Worm (Caenorhabditis elegans): ENCODE measurements around the gene unc-9.

The unc-9 gene

DNA sequence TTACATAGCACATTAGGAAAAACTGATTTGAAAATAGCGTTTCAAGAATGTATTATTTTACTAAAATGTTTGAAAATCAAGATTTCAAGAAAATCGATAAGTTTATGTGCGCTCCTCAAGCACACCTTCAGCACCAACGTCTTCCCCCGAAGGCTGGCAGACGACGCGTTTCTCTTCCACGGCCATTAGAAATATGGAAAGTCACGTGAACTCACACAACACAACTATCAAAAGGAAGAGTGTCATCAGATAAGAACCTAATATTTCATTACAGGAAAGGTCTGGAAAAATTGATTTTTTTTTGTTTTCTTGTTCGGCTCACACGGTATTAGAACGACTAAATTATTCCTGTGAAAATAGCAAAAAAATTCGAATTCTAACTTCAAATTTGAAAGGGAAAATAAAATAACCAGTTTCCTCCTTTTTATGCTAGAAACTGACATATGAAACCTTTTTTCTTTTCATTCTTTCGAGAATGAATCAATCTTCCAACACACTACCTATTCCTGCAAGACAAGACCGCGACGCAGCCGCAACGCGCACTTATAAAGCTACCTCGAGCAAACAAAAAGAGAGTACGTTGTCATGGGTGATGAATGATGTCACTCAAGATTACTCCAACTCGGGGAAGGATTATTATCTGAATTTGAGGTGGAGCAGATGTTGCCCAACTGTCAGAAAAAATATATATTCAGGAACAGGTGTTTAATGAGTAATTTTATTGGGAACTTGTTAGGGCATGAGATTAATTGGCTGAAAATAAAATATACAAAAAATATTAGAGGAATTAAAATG, 23.7 kb downstream of the unc-9 start (continued):
- TF ChIP-seq pha-4 (GFP tag; IDR thresholded peaks at IDR 0.05) (no peak), pha-4 (tag; optimal IDR thresholded peaks at IDR 0.05) (no peak), snpc-4 (tag; optimal IDR thresholded peaks at IDR 0.05) (no peak), lin-13 (GFP tag; optimal IDR thresholded peaks at IDR 0.05) (no peak), Y5F2A.4 (GFP tag; optimal IDR thresholded peaks at IDR 0.05) (no peak), F49E8.2 (tag; optimal IDR thresholded peaks at IDR 0.05; ENCODE audit: borderline replicate concordance) (no peak), ZK546.5 (tag; optimal IDR thresholded peaks at IDR 0.05) (no peak), Y48G9A.11 (GFP tag; IDR thresholded peaks at IDR 0.05) (no peak), daf-8 (GFP tag; IDR thresholded peaks at IDR 0.05) (no peak), ztf-7 (tag; optimal IDR thresholded peaks at IDR 0.05) (no peak), unc-130 (GFP tag; optimal IDR thresholded peaks at IDR 0.05) (no peak), hlh-11 (tag; optimal IDR thresholded peaks at IDR 0.05) (peak; percentile 55), unc-39 (tag; optimal IDR thresholded peaks at IDR 0.05) (no peak), ceh-20 (GFP tag; IDR thresholded peaks at IDR 0.05) (no peak), ZK337.2 (GFP tag; IDR thresholded peaks at IDR 0.05) (no peak), duxl-1 (tag; optimal IDR thresholded peaks at IDR 0.05; ENCODE audit: poor library complexity) (no peak), aha-1 (tag) (no peak), lsy-2 (tag; optimal IDR thresholded peaks at IDR 0.05) (peak in 1 of 2 experiments; percentile 36), F10B5.3 (tag; optimal IDR thresholded peaks at IDR 0.05) (no peak), madf-5 (GFP tag; IDR thresholded peaks at IDR 0.05) (no peak), tra-1 (GFP tag; IDR thresholded peaks at IDR 0.05) (no peak), Y75B8A.6 (GFP tag; IDR thresholded peaks at IDR 0.05) (no peak), lin-29 (GFP tag; IDR thresholded peaks at IDR 0.05) (no peak), T20F7.1 (GFP tag; optimal IDR thresholded peaks at IDR 0.05) (no peak), dmd-8 (GFP tag; IDR thresholded peaks at IDR 0.05) (no peak), php-3 (GFP tag; IDR thresholded peaks at IDR 0.05) (0 out of 2 replicates have a peak, but pooled peaks have one; percentile 33), mdl-1 (tag; optimal IDR thresholded peaks at IDR 0.05) (no peak), mxl-3 (GFP tag; optimal IDR thresholded peaks at IDR 0.05) (peak; percentile 34), zfp-2 (tag; optimal IDR thresholded peaks at IDR 0.05) (no peak), ama-1 (optimal IDR thresholded peaks at IDR 0.05) (no peak), pqm-1 (tag; optimal IDR thresholded peaks at IDR 0.05) (peak; percentile 13), ceh-62 (tag; optimal IDR thresholded peaks at IDR 0.05) (no peak), ceh-32 (tag; optimal IDR thresholded peaks at IDR 0.05; ENCODE audit: poor library complexity) (no peak)

DNA sequence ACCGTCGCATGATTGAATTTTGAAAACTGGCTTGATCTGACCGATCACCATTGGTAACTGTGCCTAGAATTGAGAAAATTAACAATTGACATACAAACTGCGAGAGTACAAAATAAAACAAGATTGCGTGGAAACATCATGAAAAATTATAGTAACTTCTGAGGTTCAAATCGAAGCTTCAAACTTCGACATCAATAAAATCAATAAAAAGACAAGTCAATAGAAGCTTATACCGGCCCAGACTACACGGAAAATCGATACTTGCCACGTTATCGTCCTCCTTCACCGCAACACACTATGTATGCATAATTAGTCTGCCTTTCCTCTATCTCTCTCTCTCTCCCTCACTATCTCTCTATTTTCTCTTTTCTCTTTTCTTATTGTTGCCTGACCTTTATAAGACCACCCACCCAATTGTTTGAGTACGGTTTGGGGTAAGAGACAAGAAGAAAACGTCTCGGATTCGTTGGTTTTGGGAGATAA, 25.1 kb downstream of the unc-9 start, which contains the start of gene skr-21:
TSS of gene skr-21 (minus strand) at position 51 of the 483 bp plus-strand sequence.
- TF ChIP-seq lin-29 (GFP tag; IDR thresholded peaks at IDR 0.05) (no peak), lin-38 (GFP tag; IDR thresholded peaks at IDR 0.05) (no peak), zfp-2 (tag; optimal IDR thresholded peaks at IDR 0.05) (no peak), dve-1 (tag; optimal IDR thresholded peaks at IDR 0.05; ENCODE audit: insufficient read depth) (peak; percentile 5), daf-12 (tag; optimal IDR thresholded peaks at IDR 0.05) (no peak), ceh-28 (tag; optimal IDR thresholded peaks at IDR 0.05) (peak; percentile 64), nhr-6 (tag; optimal IDR thresholded peaks at IDR 0.05) (peak; percentile 32), nhr-102 (tag; optimal IDR thresholded peaks at IDR 0.05) (no peak)

Measured in whole organism, L4 larva.